Fruit fly (Drosophila melanogaster): ENCODE results near the gene Fer1.
A peak's percentile ranks its signal among the peaks of the same experiment; 100 is the strongest.

Fer1 gene

DNA sequence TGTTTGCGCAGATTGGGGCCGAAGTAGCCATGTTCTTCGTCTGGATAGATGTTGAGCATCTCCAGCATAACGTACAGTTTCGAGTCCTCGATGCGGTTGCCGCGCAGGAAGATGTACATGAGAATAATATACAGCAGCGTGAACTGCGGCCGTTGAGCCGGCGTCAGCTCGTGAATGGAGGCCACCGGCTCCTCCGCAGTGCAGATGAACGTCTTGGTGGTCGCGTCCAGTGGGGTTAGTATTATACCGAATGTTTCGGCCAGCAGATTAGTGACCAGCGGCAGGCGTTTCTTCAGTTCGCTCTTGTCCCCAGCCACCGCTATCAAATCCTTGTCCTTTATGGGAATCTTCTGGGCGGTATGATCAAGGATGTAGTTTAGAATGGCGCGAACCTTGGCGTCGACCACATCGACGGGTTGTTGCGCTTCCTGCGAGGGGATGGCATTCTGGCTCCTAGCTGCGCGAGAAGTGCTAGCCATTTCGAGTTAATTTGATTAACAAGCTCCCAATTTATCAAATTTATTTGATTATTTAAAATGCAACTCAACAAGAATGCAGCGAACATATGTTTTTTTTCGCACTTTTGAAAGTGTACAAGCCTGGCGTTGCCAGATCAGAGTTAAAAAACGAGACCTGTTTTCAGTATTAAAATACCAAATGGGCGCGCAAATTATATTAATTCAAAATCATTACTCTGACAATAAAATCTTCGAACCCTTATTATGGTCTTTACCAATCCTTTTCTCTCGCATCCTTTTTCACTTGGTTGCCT, 18.8 kb downstream of the Fer1 start, which contains the start of gene MAGE (continued):
- peak; percentile 71 for TF ChIP-seq MBD-R2 (GFP tag; IDR thresholded peaks at IDR 0.05)

DNA sequence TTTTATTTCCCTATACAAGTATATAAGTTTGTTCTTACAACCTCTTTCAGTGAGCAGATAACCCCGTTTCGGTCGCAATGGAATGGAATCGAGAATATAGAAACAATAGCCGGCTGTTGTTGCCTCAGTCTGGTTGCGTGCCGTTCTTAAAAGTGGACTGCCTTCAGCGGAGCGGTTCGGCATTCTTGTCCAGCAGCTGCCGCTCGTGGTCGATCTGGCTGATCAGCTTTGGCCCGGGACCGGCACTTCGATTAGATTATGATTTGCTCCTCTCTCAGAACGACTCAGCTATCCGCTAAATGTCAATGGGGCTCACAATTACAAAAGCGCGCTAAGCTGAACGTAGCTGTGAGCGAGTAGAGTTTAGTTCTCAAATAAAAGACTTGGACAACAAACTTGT, 21.1 kb downstream of the Fer1 start:
- no peak for TF ChIP-seq hbn (GFP tag; IDR thresholded peaks at IDR 0.05; ENCODE audit: partially characterized antibody)
- TF ChIP-seq pho (GFP tag; optimal IDR thresholded peaks at IDR 0.05) = no peak
- TF ChIP-seq HmgD (GFP tag; optimal IDR thresholded peaks at IDR 0.05) = no peak
- no peak for TF ChIP-seq amos (GFP tag; IDR thresholded peaks at IDR 0.05; ENCODE audit: partially characterized antibody)
- no peak for TF ChIP-seq oc (tag; optimal IDR thresholded peaks at IDR 0.05)
- no peak for TF ChIP-seq CG10321 (GFP tag; IDR thresholded peaks at IDR 0.05)
- no peak for TF ChIP-seq CG6683 (GFP tag; optimal IDR thresholded peaks at IDR 0.05)
- TF ChIP-seq ssp (GFP tag; IDR thresholded peaks at IDR 0.05) = no peak
- TF ChIP-seq CG11695 (GFP tag; IDR thresholded peaks at IDR 0.05) = no peak
- TF ChIP-seq cg (GFP tag; optimal IDR thresholded peaks at IDR 0.05) = no peak
- no peak for TF ChIP-seq Eip74EF (GFP tag; optimal IDR thresholded peaks at IDR 0.05)
- peak; percentile 32 for TF ChIP-seq CG9932 (GFP tag; IDR thresholded peaks at IDR 0.05)
- TF ChIP-seq CG10366 (GFP tag; IDR thresholded peaks at IDR 0.05) = no peak
- no peak for TF ChIP-seq CG2120 (GFP tag; optimal IDR thresholded peaks at IDR 0.05)
- no peak for TF ChIP-seq CG17385 (GFP tag; optimal IDR thresholded peaks at IDR 0.05)
- TF ChIP-seq CG7357 (GFP tag; IDR thresholded peaks at IDR 0.05) = no peak
- no peak for TF ChIP-seq CG32772 (GFP tag; IDR thresholded peaks at IDR 0.05)
- TF ChIP-seq luna (GFP tag; optimal IDR thresholded peaks at IDR 0.05) = no peak
- TF ChIP-seq Mes4 (GFP tag; optimal IDR thresholded peaks at IDR 0.05) = no peak
- no peak for TF ChIP-seq C15 (GFP tag; IDR thresholded peaks at IDR 0.05)
- peak; percentile 43 for TF ChIP-seq CG12769 (tag; optimal IDR thresholded peaks at IDR 0.05)
- no peak for TF ChIP-seq CG12155 (GFP tag; optimal IDR thresholded peaks at IDR 0.05)
- TF ChIP-seq dmrt99B (tag; optimal IDR thresholded peaks at IDR 0.05) = no peak
- TF ChIP-seq zen (tag; optimal IDR thresholded peaks at IDR 0.05) = no peak
- peak; percentile 67 for TF ChIP-seq sd (tag; optimal IDR thresholded peaks at IDR 0.05)
- TF ChIP-seq CG13894 (tag; optimal IDR thresholded peaks at IDR 0.05) = peak; percentile 33
- peak; percentile 30 for TF ChIP-seq Med (GFP tag)
- no peak for TF ChIP-seq en (GFP tag; optimal IDR thresholded peaks at IDR 0.05)
- no peak for TF ChIP-seq gsb (GFP tag; IDR thresholded peaks at IDR 0.05)
- no peak for TF ChIP-seq CG6689 (GFP tag; IDR thresholded peaks at IDR 0.05)
- TF ChIP-seq chinmo (GFP tag; IDR thresholded peaks at IDR 0.05; ENCODE audit: partially characterized antibody) = peak; percentile 69; the same call in 2 of the 4 replicates
- TF ChIP-seq ftz-f1 (GFP tag; optimal IDR thresholded peaks at IDR 0.05) = no peak
- no peak for TF ChIP-seq dysf (GFP tag; IDR thresholded peaks at IDR 0.05)
- TF ChIP-seq usp (GFP tag; optimal IDR thresholded peaks at IDR 0.05) = no peak

DNA sequence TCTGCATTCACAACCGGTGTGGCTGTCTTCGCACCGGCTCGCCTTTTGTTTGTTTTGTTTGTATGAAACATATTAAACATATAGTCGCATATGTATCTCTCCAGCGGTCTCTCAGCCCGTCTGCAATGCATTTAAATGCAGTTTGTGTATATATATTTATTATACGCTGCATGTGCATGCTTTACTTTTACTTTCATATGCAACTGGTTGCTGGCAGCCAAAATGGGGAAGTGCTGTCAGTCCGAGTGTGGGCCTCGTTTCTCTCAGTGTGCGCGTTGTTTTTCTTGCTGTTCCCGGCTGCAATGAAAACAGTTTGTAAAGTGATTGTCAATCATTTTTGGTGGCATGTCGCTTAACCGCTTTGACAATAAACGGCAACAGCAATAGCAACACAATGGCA, 23.6 kb downstream of the Fer1 start:
- no peak for TF ChIP-seq usp (GFP tag; optimal IDR thresholded peaks at IDR 0.05)
- peak; percentile 19 for TF ChIP-seq kni (GFP tag; optimal IDR thresholded peaks at IDR 0.05)
- no peak for TF ChIP-seq al (GFP tag; IDR thresholded peaks at IDR 0.05)
- TF ChIP-seq Rfx (GFP tag; IDR thresholded peaks at IDR 0.05) = no peak
- no peak for TF ChIP-seq fd64A (GFP tag; optimal IDR thresholded peaks at IDR 0.05)
- no peak for TF ChIP-seq Ravus (GFP tag; IDR thresholded peaks at IDR 0.05)
- no peak for TF ChIP-seq CG6813 (GFP tag; optimal IDR thresholded peaks at IDR 0.05)
- no peak for TF ChIP-seq CG6689 (GFP tag; IDR thresholded peaks at IDR 0.05)
- TF ChIP-seq Atf3 (GFP tag; optimal IDR thresholded peaks at IDR 0.05) = no peak
- no peak for TF ChIP-seq CG8478 (optimal IDR thresholded peaks at IDR 0.05)
- no peak for TF ChIP-seq Neu2 (GFP tag; optimal IDR thresholded peaks at IDR 0.05; ENCODE audit: borderline replicate concordance)
- TF ChIP-seq CG32532 (GFP tag; IDR thresholded peaks at IDR 0.05) = no peak
- peak; percentile 13 for TF ChIP-seq zf30C (GFP tag; optimal IDR thresholded peaks at IDR 0.05)
- no peak for TF ChIP-seq CG32772 (GFP tag; IDR thresholded peaks at IDR 0.05)
- TF ChIP-seq Med (GFP tag) = peak; percentile 44
- TF ChIP-seq CG4328 (GFP tag; optimal IDR thresholded peaks at IDR 0.05) = no peak
- TF ChIP-seq Blimp-1 (GFP tag; optimal IDR thresholded peaks at IDR 0.05) = peak; percentile 96
- no peak for TF ChIP-seq HLH3B (GFP tag; IDR thresholded peaks at IDR 0.05)

Data from whole organism, embryonic.